Worm (Caenorhabditis elegans) whole organism, late embryonic: ENCODE measurements around the gene F48D6.4.

Experiments used
- fkh-10 ChIP-seq: fragments of 150-350 bp; optimal IDR thresholded peaks from 2 replicates; lab custom pipeline; 2014; ENCODE audit warnings: missing biosample characterization, missing genetic modification reagents, missing genetic modification characterization
- gmeb-2 ChIP-seq: sonication (generic microtip); optimal IDR thresholded peaks from 2 replicates; lab custom pipeline; 2016; ENCODE audit warnings: missing genetic modification characterization, inconsistent platforms, missing compliant biosample characterization

ce11 chrX:4216894-4217293 lies 30.1 kb downstream of the F48D6.4 start, which contains the start of the genes F20B6.10 and hpk-1:
- no peak for TF ChIP-seq fkh-10 (GFP tag; lab: Kevin White, UChicago)
- TF ChIP-seq gmeb-2, result no peak
